Fruit fly (Drosophila melanogaster): ENCODE measurements around the gene Gss2.

Gene Gss2

dm6 chrX:17880269-17880889 is 19.1 kb upstream of the Gss2 start (continued):
- TF ChIP-seq Trl (optimal IDR thresholded peaks at IDR 0.05) (peak; percentile 22 to 36), Trl (GFP tag; optimal IDR thresholded peaks at IDR 0.05) (peak; percentile 95), prd (optimal IDR thresholded peaks at IDR 0.05) (no peak), prd (GFP tag; IDR thresholded peaks at IDR 0.05) (peak; percentile 97), CG32767 (GFP tag; IDR thresholded peaks at IDR 0.05) (peak; percentile 92), fu2 (GFP tag; optimal IDR thresholded peaks at IDR 0.05) (peak; percentile 95), CG6765 (GFP tag; optimal IDR thresholded peaks at IDR 0.05) (peak; percentile 85), az2 (GFP tag; optimal IDR thresholded peaks at IDR 0.05) (peak; percentile 95), fru (optimal IDR thresholded peaks at IDR 0.05) (no peak), CG4404 (GFP tag; IDR thresholded peaks at IDR 0.05) (peak; percentile 90), CG15601 (tag; optimal IDR thresholded peaks at IDR 0.05) (peak; percentile 92), dmrt99B (tag; optimal IDR thresholded peaks at IDR 0.05) (peak; percentile 96), CG6683 (GFP tag; optimal IDR thresholded peaks at IDR 0.05) (peak; percentile 71), Sry-β (GFP tag; optimal IDR thresholded peaks at IDR 0.05) (peak; percentile 14), gcm2 (GFP tag; optimal IDR thresholded peaks at IDR 0.05) (peak; percentile 92), Taf1 (GFP tag; IDR thresholded peaks at IDR 0.05) (peak; percentile 93), fd102C (GFP tag; optimal IDR thresholded peaks at IDR 0.05) (no peak), MTF-1 (GFP tag; optimal IDR thresholded peaks at IDR 0.05; ENCODE audit: borderline replicate concordance) (peak; percentile 75), HmgD (GFP tag; optimal IDR thresholded peaks at IDR 0.05) (peak; percentile 57), CG9932 (GFP tag; IDR thresholded peaks at IDR 0.05) (peak; percentile 97), CG17568 (GFP tag; optimal IDR thresholded peaks at IDR 0.05) (peak; percentile 91), sd (tag; optimal IDR thresholded peaks at IDR 0.05) (peak; percentile 99), tx (GFP tag; optimal IDR thresholded peaks at IDR 0.05) (peak; percentile 92), CG17829 (tag; optimal IDR thresholded peaks at IDR 0.05) (peak; percentile 94), CG11247 (GFP tag; IDR thresholded peaks at IDR 0.05) (peak; percentile 96), tio (GFP tag; optimal IDR thresholded peaks at IDR 0.05) (peak; percentile 92), lilli (GFP tag; optimal IDR thresholded peaks at IDR 0.05) (peak; percentile 98), fd64A (GFP tag; optimal IDR thresholded peaks at IDR 0.05) (peak; percentile 90), gfzf (GFP tag; optimal IDR thresholded peaks at IDR 0.05) (no peak), jing (GFP tag; optimal IDR thresholded peaks at IDR 0.05) (peak; percentile 94), Dp (GFP tag; optimal IDR thresholded peaks at IDR 0.05) (peak; percentile 14), grn (GFP tag; optimal IDR thresholded peaks at IDR 0.05) (peak; percentile 83), CG11456 (GFP tag; IDR thresholded peaks at IDR 0.05) (peak; percentile 98), Ssrp (tag; optimal IDR thresholded peaks at IDR 0.05) (peak; percentile 92), C15 (GFP tag; IDR thresholded peaks at IDR 0.05) (peak; percentile 90), CG18619 (GFP tag; optimal IDR thresholded peaks at IDR 0.05) (peak; percentile 93), cg (GFP tag; optimal IDR thresholded peaks at IDR 0.05) (peak; percentile 67), Med (GFP tag) (peak; percentile 100), dpn (GFP tag; optimal IDR thresholded peaks at IDR 0.05) (peak; percentile 97 to 98), D19A (tag; optimal IDR thresholded peaks at IDR 0.05) (peak; percentile 82), CG33213 (GFP tag; optimal IDR thresholded peaks at IDR 0.05) (peak; percentile 84), CG34224 (GFP tag; IDR thresholded peaks at IDR 0.05; ENCODE audit: partially characterized antibody) (no peak), Doc3 (GFP tag; IDR thresholded peaks at IDR 0.05; ENCODE audit: partially characterized antibody) (no peak), Hand (GFP tag; optimal IDR thresholded peaks at IDR 0.05) (peak; percentile 84), wdn (GFP tag; IDR thresholded peaks at IDR 0.05) (peak; percentile 94), vvl (GFP tag; IDR thresholded peaks at IDR 0.05) (peak; percentile 98), CG10267 (tag; optimal IDR thresholded peaks at IDR 0.05) (peak; percentile 72), Dfd (GFP tag; optimal IDR thresholded peaks at IDR 0.05) (no peak), CG3995 (GFP tag; optimal IDR thresholded peaks at IDR 0.05) (peak; percentile 74), CG7372 (GFP tag; IDR thresholded peaks at IDR 0.05) (peak; percentile 95), ro (GFP tag; IDR thresholded peaks at IDR 0.05) (peak; percentile 92)
